Worm (Caenorhabditis elegans) whole organism, L2 larva: Measurements from ENCODE around the gene nhx-9.

Experiments
- ama-1 ChIP-seq: fragments of 150-350 bp; optimal IDR thresholded peaks from 2 replicates; lab custom pipeline; 2018; ENCODE audit warnings: inconsistent platforms
- fos-1 ChIP-seq: fragments of 150-350 bp; optimal IDR thresholded peaks from 2 replicates; lab custom pipeline; 2014; ENCODE audit warnings: missing biosample characterization, missing genetic modification characterization
- nhr-12 ChIP-seq: fragments of 150-350 bp; optimal IDR thresholded peaks from 2 replicates; lab custom pipeline; 2014; ENCODE audit warnings: missing biosample characterization, missing genetic modification characterization
- nhr-21 ChIP-seq: fragments of 150-350 bp; optimal IDR thresholded peaks from 2 replicates; lab custom pipeline; 2014; ENCODE audit warnings: missing biosample characterization, missing genetic modification characterization
- nhr-23 ChIP-seq: fragments of 150-350 bp; optimal IDR thresholded peaks from 2 replicates; lab custom pipeline; 2014; ENCODE audit warnings: missing biosample characterization, missing genetic modification reagents, missing genetic modification characterization
- nhr-77 ChIP-seq: fragments of 150-350 bp; optimal IDR thresholded peaks from 2 replicates; lab custom pipeline; 2014; ENCODE audit warnings: missing biosample characterization, missing genetic modification characterization

ce11 chrIV:11917886-11918285 is 12.8 kb upstream of the nhx-9 start:
- no peak for TF ChIP-seq nhr-12
- no peak for TF ChIP-seq ama-1 (lab: Kevin White, UChicago)
- TF ChIP-seq nhr-23 (tag; lab: Kevin White, UChicago): no peak
- no peak for TF ChIP-seq nhr-77 (tag; lab: Kevin White, UChicago)
- TF ChIP-seq nhr-21 (tag; lab: Kevin White, UChicago): no peak
- peak; percentile 60 for TF ChIP-seq fos-1 (tag; lab: Kevin White, UChicago)
